Worm (Caenorhabditis elegans) whole organism, L3 larva: ENCODE results near the gene F16H6.9.
"Not testable (repeated sequence)": the region's sequence is repeated elsewhere in the genome, so short reads cannot be mapped to it uniquely, and the experiment has no call there.

Experiments
- ceh-82 ChIP-seq: fragments of 150-350 bp; optimal IDR thresholded peaks from 2 replicates; lab custom pipeline; 2014; ENCODE audit warnings: missing biosample characterization, missing genetic modification characterization
- daf-12 ChIP-seq: fragments of 150-350 bp; optimal IDR thresholded peaks from 2 replicates; lab custom pipeline; 2014; ENCODE audit warnings: missing biosample characterization, missing genetic modification reagents, missing genetic modification characterization
- elt-3 ChIP-seq, 3 experiments: fragments of 150-350 bp in 1 of 3; sonication (generic microtip) in 2 of 3; optimal IDR thresholded peaks; 2 replicates in 2 of 3; 4 replicates in 1 of 3; lab custom pipeline; 2014 to 2017; ENCODE audit warnings: missing biosample characterization in 3 of 3, missing genetic modification characterization in 3 of 3
- fkh-10 ChIP-seq: sonication (generic microtip); optimal IDR thresholded peaks from 2 replicates; lab custom pipeline; 2017; ENCODE audit warnings: missing biosample characterization, missing genetic modification reagents, missing genetic modification characterization
- fos-1 ChIP-seq: fragments of 150-350 bp; optimal IDR thresholded peaks from 2 replicates; lab custom pipeline; 2014; ENCODE audit warnings: missing biosample characterization, missing genetic modification characterization
- lin-15B ChIP-seq: fragments of 150-350 bp; optimal IDR thresholded peaks from 2 replicates; lab custom pipeline; 2014; ENCODE audit warnings: missing biosample characterization, missing genetic modification characterization
- nhr-11 ChIP-seq: fragments of 150-350 bp; optimal IDR thresholded peaks from 2 replicates; lab custom pipeline; 2014; ENCODE audit warnings: missing biosample characterization, missing genetic modification characterization
- nhr-237 ChIP-seq: fragments of 150-350 bp; optimal IDR thresholded peaks from 2 replicates; lab custom pipeline; 2014; ENCODE audit warnings: missing biosample characterization, missing genetic modification characterization
- nhr-28 ChIP-seq: fragments of 150-350 bp; optimal IDR thresholded peaks from 2 replicates; lab custom pipeline; 2014; ENCODE audit warnings: missing biosample characterization, missing genetic modification characterization
- nhr-77 ChIP-seq: fragments of 150-350 bp; optimal IDR thresholded peaks from 2 replicates; lab custom pipeline; 2014; ENCODE audit warnings: missing biosample characterization, missing genetic modification characterization
- snpc-4 ChIP-seq: fragments of 150-350 bp; optimal IDR thresholded peaks from 2 replicates; lab custom pipeline; 2014; ENCODE audit warnings: missing biosample characterization, missing genetic modification characterization
- zag-1 ChIP-seq: fragments of 150-350 bp; optimal IDR thresholded peaks from 2 replicates; lab custom pipeline; 2014; ENCODE audit warnings: missing biosample characterization, missing genetic modification characterization
- ztf-11 ChIP-seq: fragments of 150-350 bp; optimal IDR thresholded peaks from 2 replicates; lab custom pipeline; 2014; ENCODE audit warnings: missing biosample characterization, missing genetic modification characterization

DNA sequence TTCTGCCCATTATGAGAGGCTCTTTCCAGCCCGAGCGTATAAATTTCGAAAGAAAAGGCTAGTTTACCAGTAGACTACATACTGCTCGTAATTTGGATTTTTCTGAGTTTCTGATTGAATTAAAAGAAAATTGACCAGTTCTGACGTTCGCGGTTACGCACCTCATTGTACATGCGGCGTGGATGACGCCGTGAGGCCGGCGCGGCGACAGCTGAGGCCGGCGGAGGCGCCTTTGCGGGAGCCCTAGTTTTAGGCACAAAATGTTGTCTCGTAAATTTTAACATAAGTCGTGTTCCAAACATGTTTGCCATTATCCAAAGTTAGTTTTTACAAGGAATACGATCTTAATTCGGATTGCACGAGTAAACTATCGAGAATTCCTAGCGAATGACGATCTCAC is at the start of gene F16H6.9:
- not testable (repeated sequence) for TF ChIP-seq ztf-11 (tag; lab: Kevin White, UChicago); nhr-11 (tag; lab: Kevin White, UChicago); fos-1; lin-15B (tag; lab: Kevin White, UChicago); nhr-77 (tag; lab: Kevin White, UChicago); nhr-28 (tag; lab: Kevin White, UChicago); fkh-10 (GFP tag; lab: Kevin White, UChicago); zag-1 (tag; lab: Kevin White, UChicago); snpc-4 (tag; lab: Kevin White, UChicago); daf-12 (tag; lab: Kevin White, UChicago); elt-3 (tag; optimal IDR thresholded peaks at IDR 0.05; lab: Kevin White, UChicago); ceh-82; nhr-237 (tag; lab: Kevin White, UChicago)
